Worm (Caenorhabditis elegans) whole organism, L4 larva: Measurements from ENCODE around the gene npax-4.

Experiments
- hif-1 ChIP-seq, 2 experiments: sonication (generic microtip); optimal IDR thresholded peaks; 2 replicates each; lab custom pipeline; 2016 to 2017; ENCODE audit warnings: missing compliant biosample characterization in 2 of 2, missing genetic modification characterization in 2 of 2, missing genetic modification reagents in 2 of 2, missing genotype in 2 of 2, mild to moderate bottlenecking in 1 of 2
- spr-1 ChIP-seq: sonication (generic microtip); optimal IDR thresholded peaks from 2 replicates; lab custom pipeline; 2016; ENCODE audit warnings: mild to moderate bottlenecking, missing genetic modification characterization, missing compliant biosample characterization

DNA sequence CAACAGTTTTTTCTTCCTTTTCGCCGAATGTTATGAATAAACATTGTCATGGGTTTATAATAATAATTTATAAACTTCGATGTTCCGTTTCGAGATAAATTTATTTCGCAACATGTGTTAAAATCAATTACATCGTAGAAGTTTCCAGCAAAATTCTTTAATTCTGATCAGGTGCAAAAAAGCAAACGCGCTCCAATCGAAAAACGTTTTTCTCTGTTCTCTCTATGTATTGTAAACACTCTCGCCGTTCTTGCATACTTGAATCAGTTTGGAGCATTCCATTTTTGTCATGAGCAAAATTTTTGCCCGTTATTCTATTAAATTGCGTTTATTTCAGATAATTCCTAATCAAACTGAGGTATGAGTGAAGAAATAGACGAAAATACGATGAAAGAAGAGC, 14.0 kb upstream of the npax-4 start, which contains the start of gene rad-54.L2:
- TF ChIP-seq spr-1 (tag; lab: Kevin White, UChicago) (no peak), hif-1 (tag; optimal IDR thresholded peaks at IDR 0.05; lab: Kevin White, UChicago) (peak in 1 of 2 experiments; percentile 26)
